Worm (Caenorhabditis elegans) whole organism, L2 larva: Measurements from ENCODE around the gene B0244.10.

ENCODE experiments used
- C34F6.9 ChIP-seq: fragments of 150-350 bp; optimal IDR thresholded peaks from 2 replicates; lab custom pipeline; 2014; ENCODE audit warnings: missing biosample characterization, missing genetic modification characterization
- F13H6.1 ChIP-seq: sonication (generic microtip); optimal IDR thresholded peaks from 2 replicates; lab custom pipeline; 2016; ENCODE audit warnings: missing genetic modification characterization, missing compliant biosample characterization
- R02D3.7 ChIP-seq: fragments of 150-350 bp; optimal IDR thresholded peaks from 2 replicates; lab custom pipeline; 2014; ENCODE audit warnings: missing biosample characterization, missing genetic modification characterization
- Y55F3AM.14 ChIP-seq: fragments of 200-800 bp; sonication (Bioruptor generic); optimal IDR thresholded peaks from 2 replicates; lab custom pipeline; 2018; ENCODE audit warnings: mild to moderate bottlenecking, missing genetic modification characterization, missing compliant biosample characterization
- ZK546.5 ChIP-seq: sonication (generic microtip); optimal IDR thresholded peaks from 2 replicates; lab custom pipeline; 2017; ENCODE audit warnings: missing biosample characterization, missing genetic modification characterization
- alr-1 ChIP-seq: fragments of 150-350 bp; optimal IDR thresholded peaks from 2 replicates; lab custom pipeline; 2014; ENCODE audit warnings: missing biosample characterization, missing genetic modification characterization
- aly-2 ChIP-seq: fragments of 150-350 bp; optimal IDR thresholded peaks from 2 replicates; lab custom pipeline; 2014; ENCODE audit warnings: missing biosample characterization, missing genetic modification characterization
- ama-1 ChIP-seq: fragments of 150-350 bp; optimal IDR thresholded peaks from 2 replicates; lab custom pipeline; 2018; ENCODE audit warnings: inconsistent platforms
- ceh-16 ChIP-seq: fragments of 150-350 bp; optimal IDR thresholded peaks from 2 replicates; lab custom pipeline; 2014; ENCODE audit warnings: missing biosample characterization, missing genetic modification characterization
- ceh-82 ChIP-seq: fragments of 150-350 bp; optimal IDR thresholded peaks from 2 replicates; lab custom pipeline; 2014; ENCODE audit warnings: missing biosample characterization, missing genetic modification characterization
- crh-2 ChIP-seq: sonication (generic microtip); optimal IDR thresholded peaks from 2 replicates; lab custom pipeline; 2017; ENCODE audit warnings: missing biosample characterization, missing genetic modification characterization
- dmd-4 ChIP-seq: sonication (generic microtip); optimal IDR thresholded peaks from 2 replicates; lab custom pipeline; 2017; ENCODE audit warnings: missing biosample characterization, missing genetic modification characterization
- elt-1 ChIP-seq: fragments of 150-350 bp; optimal IDR thresholded peaks from 2 replicates; lab custom pipeline; 2014; ENCODE audit warnings: missing biosample characterization, missing genetic modification characterization
- elt-3 ChIP-seq: sonication (generic microtip); optimal IDR thresholded peaks from 2 replicates; lab custom pipeline; 2017; ENCODE audit warnings: missing biosample characterization, missing genetic modification characterization
- fos-1 ChIP-seq: fragments of 150-350 bp; optimal IDR thresholded peaks from 2 replicates; lab custom pipeline; 2014; ENCODE audit warnings: missing biosample characterization, missing genetic modification characterization
- gmeb-1 ChIP-seq: fragments of 150-350 bp; optimal IDR thresholded peaks from 2 replicates; lab custom pipeline; 2014; ENCODE audit warnings: missing biosample characterization, missing genetic modification characterization
- lin-11 ChIP-seq: fragments of 150-350 bp; sonication (generic microtip); optimal IDR thresholded peaks from 2 replicates; lab custom pipeline; 2014; ENCODE audit warnings: missing biosample characterization, missing genetic modification characterization, inconsistent platforms, mixed read lengths
- lin-39 ChIP-seq: fragments of 150-350 bp; optimal IDR thresholded peaks from 2 replicates; lab custom pipeline; 2014; ENCODE audit warnings: missing biosample characterization, missing genetic modification reagents, missing genetic modification characterization
- lsy-2 ChIP-seq, 2 experiments: fragments of 150-350 bp in 1 of 2; sonication (generic microtip) in 1 of 2; optimal IDR thresholded peaks; 2 replicates each; lab custom pipeline; 2014 to 2017; ENCODE audit warnings: missing biosample characterization in 2 of 2, missing genetic modification characterization in 2 of 2
- mab-5 ChIP-seq: fragments of 150-350 bp; optimal IDR thresholded peaks from 2 replicates; lab custom pipeline; 2014; ENCODE audit warnings: missing biosample characterization, missing genetic modification characterization
- mbf-1 ChIP-seq: sonication (generic microtip); optimal IDR thresholded peaks from 2 replicates; lab custom pipeline; 2017; ENCODE audit warnings: missing biosample characterization, missing genetic modification characterization
- mdl-1 ChIP-seq, 2 experiments: fragments of 150-350 bp in 1 of 2; sonication (generic microtip) in 1 of 2; optimal IDR thresholded peaks; 2 replicates each; lab custom pipeline; 2017; ENCODE audit warnings: missing biosample characterization in 2 of 2, missing genetic modification characterization in 2 of 2
- nhr-11 ChIP-seq: fragments of 150-350 bp; optimal IDR thresholded peaks from 2 replicates; lab custom pipeline; 2014; ENCODE audit warnings: missing biosample characterization, missing genetic modification characterization
- nhr-12 ChIP-seq: fragments of 150-350 bp; optimal IDR thresholded peaks from 2 replicates; lab custom pipeline; 2014; ENCODE audit warnings: missing biosample characterization, missing genetic modification characterization
- nhr-129 ChIP-seq: fragments of 150-350 bp; optimal IDR thresholded peaks from 2 replicates; lab custom pipeline; 2014; ENCODE audit warnings: missing biosample characterization, missing genetic modification characterization
- nhr-21 ChIP-seq: fragments of 150-350 bp; optimal IDR thresholded peaks from 2 replicates; lab custom pipeline; 2014; ENCODE audit warnings: missing biosample characterization, missing genetic modification characterization
- nhr-23 ChIP-seq: fragments of 150-350 bp; optimal IDR thresholded peaks from 2 replicates; lab custom pipeline; 2014; ENCODE audit warnings: missing biosample characterization, missing genetic modification reagents, missing genetic modification characterization
- nhr-237 ChIP-seq: fragments of 150-350 bp; optimal IDR thresholded peaks from 2 replicates; lab custom pipeline; 2014; ENCODE audit warnings: missing biosample characterization, missing genetic modification characterization
- nhr-25 ChIP-seq: fragments of 150-350 bp; sonication (generic microtip); optimal IDR thresholded peaks from 3 replicates; lab custom pipeline; 2014; ENCODE audit warnings: missing biosample characterization, missing genetic modification characterization
- nhr-6 ChIP-seq: fragments of 150-350 bp; optimal IDR thresholded peaks from 2 replicates; lab custom pipeline; 2014; ENCODE audit warnings: missing biosample characterization, missing genetic modification characterization
- nhr-77 ChIP-seq: fragments of 150-350 bp; optimal IDR thresholded peaks from 2 replicates; lab custom pipeline; 2014; ENCODE audit warnings: missing biosample characterization, missing genetic modification characterization
- peb-1 ChIP-seq: fragments of 150-350 bp; optimal IDR thresholded peaks from 2 replicates; lab custom pipeline; 2014; ENCODE audit warnings: missing biosample characterization, missing genetic modification characterization
- sem-4 ChIP-seq: fragments of 150-350 bp; optimal IDR thresholded peaks from 2 replicates; lab custom pipeline; 2014; ENCODE audit warnings: missing biosample characterization, missing genetic modification reagents, missing genetic modification characterization
- skn-1 ChIP-seq: sonication (generic microtip); optimal IDR thresholded peaks from 2 replicates; lab custom pipeline; 2017; ENCODE audit warnings: missing biosample characterization, missing genetic modification characterization
- sma-3 ChIP-seq: sonication (generic microtip); optimal IDR thresholded peaks from 2 replicates; lab custom pipeline; 2016; ENCODE audit warnings: missing genetic modification reagents, missing genetic modification characterization, missing compliant biosample characterization
- sma-9 ChIP-seq, 2 experiments: fragments of 150-350 bp in 1 of 2; sonication (generic microtip) in 1 of 2; optimal IDR thresholded peaks; 2 replicates each; lab custom pipeline; 2014 to 2016; ENCODE audit warnings: missing genetic modification characterization in 2 of 2, mild to moderate bottlenecking in 1 of 2, missing biosample characterization in 1 of 2, missing compliant biosample characterization in 1 of 2, missing genetic modification reagents in 1 of 2, moderate library complexity in 1 of 2
- snpc-4 ChIP-seq: fragments of 150-350 bp; optimal IDR thresholded peaks from 2 replicates; lab custom pipeline; 2014; ENCODE audit warnings: missing biosample characterization, missing genetic modification characterization
- unc-55 ChIP-seq: fragments of 150-350 bp; sonication (generic microtip); optimal IDR thresholded peaks from 3 replicates; lab custom pipeline; 2014; ENCODE audit warnings: missing biosample characterization, missing genetic modification reagents, missing genetic modification characterization
- unc-62 ChIP-seq: fragments of 150-350 bp; optimal IDR thresholded peaks from 2 replicates; lab custom pipeline; 2014; ENCODE audit warnings: missing biosample characterization, missing genetic modification reagents, missing genetic modification characterization
- zag-1 ChIP-seq: fragments of 150-350 bp; optimal IDR thresholded peaks from 2 replicates; lab custom pipeline; 2014; ENCODE audit warnings: missing biosample characterization, missing genetic modification characterization
- ztf-1 ChIP-seq: fragments of 200-800 bp; sonication (Bioruptor generic); conservative IDR thresholded peaks from 2 replicates; pipeline ENCODE4 v1.3.6; 2022; ENCODE audit warnings: missing genetic modification characterization, missing compliant biosample characterization
- ztf-11 ChIP-seq: sonication (generic microtip); optimal IDR thresholded peaks from 2 replicates; lab custom pipeline; 2017; ENCODE audit warnings: missing biosample characterization, missing genetic modification characterization
- ztf-4 ChIP-seq: fragments of 150-350 bp; optimal IDR thresholded peaks from 2 replicates; lab custom pipeline; 2014; ENCODE audit warnings: missing biosample characterization, missing genetic modification characterization

B0244.10 gene

ce11 chrIII:5744579-5744978 is 9.6 kb downstream of the B0244.10 start, which contains the start of gene B0244.5:
TSS of gene B0244.5 (plus strand) at chrIII:5744879.
- TF ChIP-seq nhr-12 (tag; lab: Kevin White, UChicago) (no peak), fos-1 (peak; percentile 4)

DNA sequence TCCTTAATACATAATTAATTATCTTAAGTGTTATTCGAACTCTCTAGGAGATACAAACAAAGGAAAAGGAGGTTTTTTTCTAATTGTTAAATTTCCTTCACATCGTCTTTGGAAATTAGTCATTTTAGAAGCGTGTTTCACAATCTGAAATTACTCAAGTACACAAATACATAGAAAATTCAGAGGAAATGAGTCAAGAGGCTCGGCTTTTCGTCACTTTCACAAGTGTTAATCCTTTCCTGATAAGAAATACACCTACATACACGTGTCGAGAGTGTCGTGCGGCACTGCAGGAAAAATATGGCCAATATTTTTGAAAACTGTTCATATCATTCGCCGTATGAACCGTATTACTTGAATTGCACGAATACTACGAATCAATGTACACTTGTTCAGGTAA is 12.2 kb downstream of the B0244.10 start, which contains the start of gene B0244.4:
B0244.4 (plus strand) TSS at position 301 of the 400 bp plus-strand sequence.
- TF ChIP-seq nhr-11 (no peak), mdl-1 (tag; optimal IDR thresholded peaks at IDR 0.05; lab: Kevin White, UChicago) (no peak), crh-2 (tag; lab: Kevin White, UChicago) (no peak), nhr-12 (tag; lab: Kevin White, UChicago) (no peak), nhr-77 (no peak), nhr-21 (tag; lab: Kevin White, UChicago) (no peak), dmd-4 (tag; lab: Kevin White, UChicago) (no peak), R02D3.7 (no peak), nhr-25 (no peak)

DNA sequence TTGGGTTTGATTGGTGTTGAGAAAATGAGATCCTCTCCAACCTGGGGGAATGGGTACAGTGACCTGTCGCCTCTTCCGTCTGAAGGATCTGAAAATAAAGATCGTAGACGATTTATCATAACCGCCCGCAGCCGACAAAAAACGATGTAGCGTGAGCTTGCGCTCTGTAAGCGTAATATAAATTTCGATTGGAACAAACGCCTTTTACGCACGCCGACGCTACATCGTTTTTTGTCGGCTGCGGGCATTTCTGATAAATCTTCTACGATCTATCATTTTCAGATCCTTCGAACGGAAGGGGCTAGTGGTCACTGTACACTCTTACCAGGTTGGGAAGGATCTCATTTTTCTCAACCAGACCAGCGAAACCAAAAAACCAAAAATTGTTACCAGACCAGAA is 13.4 kb downstream of the B0244.10 start:
- TF ChIP-seq nhr-129 (tag; lab: Kevin White, UChicago): no peak
- no peak for TF ChIP-seq ztf-4 (tag; lab: Kevin White, UChicago)
- no peak for TF ChIP-seq lsy-2 (tag; optimal IDR thresholded peaks at IDR 0.05; lab: Kevin White, UChicago)
- no peak for TF ChIP-seq nhr-25
- no peak for TF ChIP-seq nhr-237 (tag; lab: Kevin White, UChicago)
- TF ChIP-seq ceh-82 (tag; lab: Kevin White, UChicago): no peak
- no peak for TF ChIP-seq lin-11
- TF ChIP-seq unc-55 (GFP tag; lab: Kevin White, UChicago): no peak
- TF ChIP-seq alr-1: no peak
- no peak for TF ChIP-seq unc-62 (GFP tag; lab: Kevin White, UChicago)
- TF ChIP-seq ZK546.5 (tag; lab: Kevin White, UChicago): no peak

- TF ChIP-seq nhr-6 (no peak), ztf-4 (tag; lab: Kevin White, UChicago) (no peak), F13H6.1 (no peak), unc-55 (GFP tag; lab: Kevin White, UChicago) (no peak), nhr-129 (tag; lab: Kevin White, UChicago) (no peak), mab-5 (tag; lab: Kevin White, UChicago) (no peak), dmd-4 (tag; lab: Kevin White, UChicago) (no peak), nhr-23 (no peak), lin-11 (no peak), zag-1 (tag; lab: Kevin White, UChicago) (no peak), unc-62 (GFP tag; lab: Kevin White, UChicago) (no peak), C34F6.9 (no peak), nhr-77 (no peak)
Measured at ce11 chrIII:5750503-5750902, 15.5 kb downstream of the B0244.10 start.

ce11 chrIII:5755204-5755603 is 20.2 kb downstream of the B0244.10 start, which contains the start of gene ida-1:
TSS of gene ida-1 (plus strand) at chrIII:5755539.
- TF ChIP-seq lsy-2 (tag; optimal IDR thresholded peaks at IDR 0.05; lab: Kevin White, UChicago): peak; percentile 6 to 64
- TF ChIP-seq ceh-16 (tag; lab: Kevin White, UChicago): no peak
- TF ChIP-seq zag-1 (tag; lab: Kevin White, UChicago): peak; percentile 47
- no peak for TF ChIP-seq elt-1 (tag; lab: Kevin White, UChicago)
- TF ChIP-seq gmeb-1: no peak
- TF ChIP-seq peb-1 (tag; lab: Kevin White, UChicago): no peak
- peak; percentile 18 for TF ChIP-seq nhr-21 (tag; lab: Kevin White, UChicago)
- TF ChIP-seq F13H6.1: no peak
- no peak for TF ChIP-seq snpc-4
- TF ChIP-seq ama-1 (lab: Kevin White, UChicago): no peak
- TF ChIP-seq nhr-6: no peak
- TF ChIP-seq nhr-23: no peak
- no peak for TF ChIP-seq mbf-1 (tag; lab: Kevin White, UChicago)
- no peak for TF ChIP-seq ztf-11
- no peak for TF ChIP-seq skn-1 (tag; lab: Kevin White, UChicago)
- TF ChIP-seq sem-4 (tag; lab: Kevin White, UChicago): no peak
- TF ChIP-seq lin-39 (tag; lab: Kevin White, UChicago): no peak
- TF ChIP-seq aly-2 (tag; lab: Kevin White, UChicago): no peak
- no peak for TF ChIP-seq elt-3 (tag; lab: Kevin White, UChicago)
- peak; percentile 8 for TF ChIP-seq mab-5 (tag; lab: Kevin White, UChicago)
- peak; percentile 8 for TF ChIP-seq lin-11
- no peak for TF ChIP-seq nhr-25
- TF ChIP-seq nhr-237 (tag; lab: Kevin White, UChicago): no peak
- TF ChIP-seq ztf-4 (tag; lab: Kevin White, UChicago): no peak
- no peak for TF ChIP-seq nhr-77
- no peak for TF ChIP-seq alr-1
- TF ChIP-seq nhr-12 (tag; lab: Kevin White, UChicago): no peak
- no peak for TF ChIP-seq ZK546.5 (tag; lab: Kevin White, UChicago)
- no peak for TF ChIP-seq sma-9 (GFP tag; optimal IDR thresholded peaks at IDR 0.05; lab: Kevin White, UChicago)
- no peak for TF ChIP-seq sma-9 (tag; optimal IDR thresholded peaks at IDR 0.05; lab: Kevin White, UChicago)
- TF ChIP-seq nhr-11: no peak
- no peak for TF ChIP-seq ztf-1 (GFP tag; lab: Robert Waterston, UW)
- TF ChIP-seq Y55F3AM.14 (GFP tag; lab: Kevin White, UChicago): no peak
- no peak for TF ChIP-seq mdl-1 (tag; optimal IDR thresholded peaks at IDR 0.05; lab: Kevin White, UChicago)
- TF ChIP-seq unc-55 (GFP tag; lab: Kevin White, UChicago): peak; percentile 91
- no peak for TF ChIP-seq sma-3
- peak; percentile 76 for TF ChIP-seq C34F6.9
